Worm (Caenorhabditis elegans) whole organism, young adult: ENCODE results near the gene ugt-29.

Experiments
- B0035.1 ChIP-seq: sonication (generic microtip); optimal IDR thresholded peaks from 2 replicates; lab custom pipeline; 2016; ENCODE audit warnings: missing genetic modification characterization, mild to moderate bottlenecking, missing compliant biosample characterization, missing genotype, missing genetic modification reagents
- B0336.3 ChIP-seq: fragments of 200-800 bp; sonication (Bioruptor generic); IDR thresholded peaks from 2 replicates; pipeline ENCODE4 v1.3.6; 2022; ENCODE audit warnings: missing genetic modification characterization, missing compliant biosample characterization
- C06A6.2 ChIP-seq: fragments of 200-800 bp; sonication (Bioruptor generic); conservative IDR thresholded peaks from 2 replicates; pipeline ENCODE4 v1.3.6; 2022; ENCODE audit warnings: missing genetic modification characterization, missing compliant biosample characterization
- F22D6.2 ChIP-seq: sonication (generic microtip); optimal IDR thresholded peaks from 2 replicates; lab custom pipeline; 2016; ENCODE audit warnings: mild to moderate bottlenecking, missing genetic modification characterization, missing compliant biosample characterization
- F39B2.1 ChIP-seq: fragments of 200-800 bp; sonication (Bioruptor generic); IDR thresholded peaks from 2 replicates; pipeline ENCODE4 v1.3.6; 2022; ENCODE audit warnings: missing genetic modification reagents, missing genetic modification characterization, missing compliant biosample characterization
- F55B11.4 ChIP-seq: sonication (generic microtip); optimal IDR thresholded peaks from 2 replicates; lab custom pipeline; 2016; ENCODE audit warnings: missing compliant biosample characterization, missing genetic modification characterization, borderline replicate concordance; ENCODE audit not compliant: insufficient read depth
- K11D2.4 ChIP-seq: fragments of 200-800 bp; sonication (Bioruptor generic); IDR thresholded peaks from 2 replicates; pipeline ENCODE4 v1.3.6; 2022; ENCODE audit warnings: missing genetic modification reagents, missing genetic modification characterization, missing compliant biosample characterization
- K12H6.12 ChIP-seq: fragments of 200-800 bp; sonication (Bioruptor generic); optimal IDR thresholded peaks from 2 replicates; lab custom pipeline; 2018; ENCODE audit warnings: mild to moderate bottlenecking, missing genetic modification characterization, missing compliant biosample characterization
- T07F8.4 ChIP-seq: sonication (generic microtip); optimal IDR thresholded peaks from 2 replicates; lab custom pipeline; 2016; ENCODE audit warnings: mild to moderate bottlenecking, missing genetic modification characterization, moderate library complexity, missing compliant biosample characterization
- Y53F4B.3 ChIP-seq: fragments of 200-800 bp; sonication (Bioruptor generic); IDR thresholded peaks from 2 replicates; pipeline ENCODE4 v1.3.6; 2022; ENCODE audit warnings: missing genetic modification reagents, missing genetic modification characterization, missing compliant biosample characterization
- Y95B8A.8 ChIP-seq: fragments of 200-800 bp; sonication (Bioruptor generic); IDR thresholded peaks from 2 replicates; pipeline ENCODE4 v1.3.6; 2022; ENCODE audit warnings: missing genetic modification reagents, missing genetic modification characterization, missing compliant biosample characterization
- ama-1 ChIP-seq, 3 experiments: fragments of 150-350 bp in 1 of 3; sonication (generic microtip) in 2 of 3; optimal IDR thresholded peaks; 2 replicates each; lab custom pipeline; 2014 to 2018; ENCODE audit warnings: missing biosample characterization in 2 of 3, missing genetic modification characterization in 2 of 3, missing genetic modification reagents in 2 of 3
- aptf-2 ChIP-seq: fragments of 200-800 bp; sonication (Bioruptor generic); conservative IDR thresholded peaks from 2 replicates; pipeline ENCODE4 v1.3.6; 2022; ENCODE audit warnings: missing genetic modification reagents, missing genetic modification characterization, missing compliant biosample characterization
- attf-5 ChIP-seq: fragments of 200-800 bp; sonication (Bioruptor generic); optimal IDR thresholded peaks from 2 replicates; lab custom pipeline; 2018; ENCODE audit warnings: mild to moderate bottlenecking, missing genetic modification characterization, missing compliant biosample characterization
- bed-2 ChIP-seq: fragments of 200-800 bp; sonication (Bioruptor generic); IDR thresholded peaks from 2 replicates; pipeline ENCODE4 v1.3.6; 2022; ENCODE audit warnings: missing genetic modification reagents, missing genetic modification characterization, missing compliant biosample characterization
- ccch-3 ChIP-seq: fragments of 200-800 bp; sonication (Bioruptor generic); optimal IDR thresholded peaks from 2 replicates; lab custom pipeline; 2018; ENCODE audit warnings: mild to moderate bottlenecking, missing genetic modification characterization, missing compliant biosample characterization
- cebp-1 ChIP-seq, 2 experiments: fragments of 200-800 bp in 1 of 2; sonication (Bioruptor generic) in 1 of 2; sonication (generic microtip) in 1 of 2; IDR thresholded peaks in 1 of 2; optimal IDR thresholded peaks in 1 of 2; 2 replicates each; pipeline versions ENCODE4 v1.3.6 to Lab custom; 2017 to 2022; ENCODE audit warnings: missing compliant biosample characterization in 2 of 2, missing genetic modification characterization in 2 of 2, mild to moderate bottlenecking in 1 of 2, missing genetic modification reagents in 1 of 2, moderate library complexity in 1 of 2
- ceh-100 ChIP-seq: fragments of 200-800 bp; sonication (Bioruptor generic); IDR thresholded peaks from 2 replicates; pipeline ENCODE4 v1.3.6; 2022; ENCODE audit warnings: missing genetic modification reagents, missing genetic modification characterization, missing compliant biosample characterization
- die-1 ChIP-seq: sonication (generic microtip); optimal IDR thresholded peaks from 2 replicates; lab custom pipeline; 2016; ENCODE audit warnings: missing genotype, mild to moderate bottlenecking, missing genetic modification characterization, missing compliant biosample characterization
- dox-1 ChIP-seq: fragments of 200-800 bp; sonication (Bioruptor generic); IDR thresholded peaks from 2 replicates; pipeline ENCODE4 v1.3.6; 2022; ENCODE audit warnings: missing genetic modification reagents, missing genetic modification characterization, missing compliant biosample characterization
- efl-1 ChIP-seq: fragments of 150-350 bp; optimal IDR thresholded peaks from 2 replicates; lab custom pipeline; 2014; ENCODE audit warnings: missing biosample characterization, missing genetic modification reagents, missing genetic modification characterization
- egrh-3 ChIP-seq: fragments of 200-800 bp; sonication (Bioruptor generic); IDR thresholded peaks from 2 replicates; pipeline ENCODE4 v1.3.6; 2022; ENCODE audit warnings: missing genetic modification reagents, missing genetic modification characterization, missing compliant biosample characterization
- ekl-4 ChIP-seq: fragments of 200-800 bp; sonication (Bioruptor generic); IDR thresholded peaks from 2 replicates; pipeline ENCODE4 v1.3.6; 2022; ENCODE audit warnings: missing genetic modification reagents, missing genetic modification characterization, missing compliant biosample characterization
- fkh-3 ChIP-seq: sonication (generic microtip); optimal IDR thresholded peaks from 2 replicates; lab custom pipeline; 2016; ENCODE audit warnings: mild to moderate bottlenecking, missing genetic modification characterization, missing compliant biosample characterization
- hmg-1.2 ChIP-seq: fragments of 200-800 bp; sonication (Bioruptor generic); IDR thresholded peaks from 2 replicates; pipeline ENCODE4 v1.3.6; 2022; ENCODE audit warnings: missing genetic modification reagents, missing genetic modification characterization, missing compliant biosample characterization
- lag-1 ChIP-seq: fragments of 200-800 bp; sonication (Bioruptor generic); IDR thresholded peaks from 2 replicates; pipeline ENCODE4 v1.3.6; 2022; ENCODE audit warnings: missing genetic modification reagents, missing genetic modification characterization, missing compliant biosample characterization
- let-607 ChIP-seq, 2 experiments: fragments of 200-800 bp in 1 of 2; sonication (Bioruptor generic) in 1 of 2; sonication (generic microtip) in 1 of 2; optimal IDR thresholded peaks; 2 replicates each; lab custom pipeline; 2016 to 2018; ENCODE audit warnings: mild to moderate bottlenecking in 2 of 2, missing compliant biosample characterization in 2 of 2, missing genetic modification characterization in 2 of 2, moderate library complexity in 2 of 2, missing genotype in 1 of 2
- lin-26 ChIP-seq: fragments of 200-800 bp; sonication (Bioruptor generic); IDR thresholded peaks from 2 replicates; pipeline ENCODE4 v1.3.6; 2022; ENCODE audit warnings: missing genetic modification reagents, missing genetic modification characterization, missing compliant biosample characterization
- lin-35 ChIP-seq, 3 experiments: fragments of 150-350 bp in 2 of 3; sonication (generic microtip) in 1 of 3; optimal IDR thresholded peaks; 2 replicates each; lab custom pipeline; 2014 to 2018; ENCODE audit warnings: missing biosample characterization in 3 of 3, missing genetic modification characterization in 3 of 3, missing genetic modification reagents in 3 of 3
- madf-8 ChIP-seq: fragments of 200-800 bp; sonication (Bioruptor generic); conservative IDR thresholded peaks from 2 replicates; pipeline ENCODE4 v1.3.6; 2022; ENCODE audit warnings: missing genetic modification reagents, missing genetic modification characterization, missing compliant biosample characterization
- nhr-179 ChIP-seq: sonication (generic microtip); optimal IDR thresholded peaks from 2 replicates; lab custom pipeline; 2016; ENCODE audit warnings: mild to moderate bottlenecking, missing genetic modification characterization, missing compliant biosample characterization
- nhr-90 ChIP-seq: sonication (generic microtip); optimal IDR thresholded peaks from 2 replicates; lab custom pipeline; 2016; ENCODE audit warnings: missing genotype, mild to moderate bottlenecking, missing genetic modification characterization, missing compliant biosample characterization
- pha-4 ChIP-seq: fragments of 150-350 bp; sonication (generic microtip); optimal IDR thresholded peaks from 2 replicates; lab custom pipeline; 2014; ENCODE audit warnings: missing biosample characterization, missing genetic modification reagents, missing genetic modification characterization
- rec-8 ChIP-seq, 2 experiments: sonication (generic microtip); optimal IDR thresholded peaks; 2 replicates each; lab custom pipeline; 2016; ENCODE audit warnings: mild to moderate bottlenecking in 2 of 2, missing genetic modification characterization in 2 of 2, missing genetic modification reagents in 2 of 2, missing genotype in 2 of 2, missing biosample characterization in 1 of 2, missing compliant biosample characterization in 1 of 2, moderate library complexity in 1 of 2
- repo-1 ChIP-seq: sonication (generic microtip); optimal IDR thresholded peaks from 2 replicates; lab custom pipeline; 2017; ENCODE audit warnings: mild to moderate bottlenecking, missing genetic modification characterization, missing compliant biosample characterization
- snpc-3.4 ChIP-seq: sonication (generic microtip); optimal IDR thresholded peaks from 2 replicates; lab custom pipeline; 2017; ENCODE audit warnings: missing genetic modification characterization, mild to moderate bottlenecking, missing compliant biosample characterization, antibody characterized with exemption, moderate library complexity, missing genotype, missing genetic modification reagents
- snpc-4 ChIP-seq, 5 experiments: fragments of 150-350 bp in 1 of 5; sonication (generic microtip) in 4 of 5; optimal IDR thresholded peaks; 2 replicates each; lab custom pipeline; 2014 to 2018; ENCODE audit warnings: missing genetic modification characterization in 5 of 5, missing biosample characterization in 3 of 5, antibody characterized with exemption in 2 of 5, mild to moderate bottlenecking in 2 of 5, missing compliant biosample characterization in 2 of 5, missing genotype in 2 of 5, moderate library complexity in 2 of 5, missing genetic modification reagents in 1 of 5
- somi-1 ChIP-seq: fragments of 200-800 bp; sonication (Bioruptor generic); optimal IDR thresholded peaks from 2 replicates; lab custom pipeline; 2018; ENCODE audit warnings: mild to moderate bottlenecking, missing genetic modification characterization, missing compliant biosample characterization
- zfh-2 ChIP-seq: fragments of 200-800 bp; sonication (Bioruptor generic); conservative IDR thresholded peaks from 2 replicates; pipeline ENCODE4 v1.3.6; 2022; ENCODE audit warnings: missing genetic modification reagents, missing genetic modification characterization, missing compliant biosample characterization
- zim-3 ChIP-seq: sonication (generic microtip); optimal IDR thresholded peaks from 2 replicates; lab custom pipeline; 2017; ENCODE audit warnings: mild to moderate bottlenecking, missing genetic modification characterization, moderate library complexity, missing compliant biosample characterization
- ztf-22 ChIP-seq: fragments of 200-800 bp; sonication (Bioruptor generic); optimal IDR thresholded peaks from 2 replicates; lab custom pipeline; 2018; ENCODE audit warnings: mild to moderate bottlenecking, missing genetic modification characterization, moderate library complexity, missing compliant biosample characterization
- ztf-25 ChIP-seq: fragments of 200-800 bp; sonication (Bioruptor generic); IDR thresholded peaks from 2 replicates; pipeline ENCODE4 v1.3.6; 2022; ENCODE audit warnings: missing genetic modification reagents, missing genetic modification characterization, missing compliant biosample characterization
- ztf-28 ChIP-seq: fragments of 200-800 bp; sonication (Bioruptor generic); IDR thresholded peaks from 2 replicates; pipeline ENCODE4 v1.3.6; 2022; ENCODE audit warnings: missing genetic modification reagents, missing genetic modification characterization, missing compliant biosample characterization
- ztf-6 ChIP-seq: fragments of 200-800 bp; sonication (Bioruptor generic); IDR thresholded peaks from 2 replicates; pipeline ENCODE4 v1.3.6; 2022; ENCODE audit warnings: missing genetic modification reagents, missing genetic modification characterization, missing compliant biosample characterization

Gene ugt-29

DNA sequence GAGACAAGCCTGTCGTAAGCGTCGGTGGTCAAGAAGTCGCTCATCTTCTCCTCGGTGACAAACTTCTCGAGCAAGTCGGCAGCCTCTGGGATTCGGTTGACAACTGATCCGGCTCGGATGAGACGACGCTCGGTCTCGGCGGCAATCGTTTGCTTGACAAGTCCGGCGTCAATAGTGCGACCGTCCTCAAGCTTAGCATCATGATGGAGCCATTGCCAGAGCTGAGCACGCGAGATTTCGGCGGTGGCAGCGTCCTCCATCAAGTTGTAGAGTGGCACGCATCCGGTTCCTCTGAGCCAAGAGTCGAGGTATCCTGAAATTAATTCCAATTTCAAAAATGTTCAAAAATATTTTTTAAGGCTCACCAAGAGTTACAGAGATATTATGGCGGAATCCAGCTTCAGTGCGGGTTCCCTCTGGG, 25.1 kb upstream of the ugt-29 start:
- TF ChIP-seq nhr-90 (peak; percentile 18), snpc-3.4 (tag; lab: Kevin White, UChicago) (peak; percentile 22), zim-3 (peak; percentile 54), madf-8 (GFP tag; lab: Robert Waterston, UW) (no peak), zfh-2 (GFP tag; lab: Robert Waterston, UW) (peak; percentile 75), repo-1 (tag; lab: Kevin White, UChicago) (peak; percentile 61), F39B2.1 (no peak), egrh-3 (GFP tag; lab: Robert Waterston, UW) (peak; percentile 62; the same call in 1 of the 2 replicates), lin-35 (GFP tag; optimal IDR thresholded peaks at IDR 0.05; lab: Kevin White, UChicago) (peak in 1 of 3 experiments; percentile 43), Y53F4B.3 (GFP tag; lab: Robert Waterston, UW) (0 out of 2 replicates have a peak, but pooled peaks have one; percentile 6), rec-8 (tag; optimal IDR thresholded peaks at IDR 0.05; lab: Kevin White, UChicago) (no peak), ztf-28 (GFP tag; lab: Robert Waterston, UW) (peak; percentile 48; the same call in 1 of the 2 replicates), B0336.3 (GFP tag; lab: Robert Waterston, UW) (peak; percentile 6), F55B11.4 (tag; lab: Kevin White, UChicago) (no peak), lin-26 (peak; percentile 60), ccch-3 (GFP tag; lab: Kevin White, UChicago) (peak; percentile 28)

DNA sequence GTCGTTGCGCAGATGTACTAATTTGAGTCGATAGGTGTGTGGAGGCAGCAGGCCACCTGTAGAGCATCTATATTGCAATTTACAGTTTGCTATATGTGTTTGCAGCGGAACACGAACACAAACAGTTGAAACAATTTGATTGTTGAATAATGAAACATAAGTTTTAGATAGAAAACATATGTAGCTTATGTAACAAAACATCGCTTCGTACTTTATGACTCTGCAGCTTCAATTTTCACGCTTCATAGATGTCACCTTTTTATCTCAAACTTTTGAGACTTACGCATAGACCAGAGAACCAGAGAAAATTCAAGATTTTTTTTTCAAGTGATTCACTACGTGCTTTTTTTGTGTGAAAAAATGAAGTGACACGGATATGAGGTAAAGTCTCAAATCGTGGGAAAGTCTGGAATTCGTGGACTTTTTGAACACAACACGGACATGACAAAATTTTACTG, 24.5 kb upstream of the ugt-29 start, which contains the start of gene fbxb-72:
TSS of gene fbxb-72 (minus strand) at position 58 of the 458 bp plus-strand sequence.
- TF ChIP-seq Y95B8A.8 (GFP tag; lab: Robert Waterston, UW) (peak; percentile 81; the same call in 1 of the 2 replicates), bed-2 (GFP tag; lab: Robert Waterston, UW) (no peak), ztf-22 (GFP tag; lab: Kevin White, UChicago) (peak; percentile 65), somi-1 (peak; percentile 73), attf-5 (GFP tag; lab: Kevin White, UChicago) (peak; percentile 29), snpc-4 (GFP tag; optimal IDR thresholded peaks at IDR 0.05; lab: Kevin White, UChicago) (no peak), snpc-4 (tag; optimal IDR thresholded peaks at IDR 0.05; lab: Kevin White, UChicago) (peak in 3 of 4 experiments; percentile 1 to 41 (median 34)), pha-4 (tag; lab: Kevin White, UChicago) (peak; percentile 94), T07F8.4 (tag; lab: Kevin White, UChicago) (no peak), die-1 (tag; lab: Kevin White, UChicago) (no peak), ekl-4 (GFP tag; lab: Robert Waterston, UW) (no peak), K11D2.4 (GFP tag; lab: Robert Waterston, UW) (peak; percentile 78), B0035.1 (peak; percentile 71), hmg-1.2 (peak; percentile 50), ztf-25 (GFP tag; lab: Robert Waterston, UW) (no peak), lag-1 (GFP tag; lab: Robert Waterston, UW) (no peak), efl-1 (GFP tag; lab: Kevin White, UChicago) (no peak), nhr-179 (tag; lab: Kevin White, UChicago) (no peak), F22D6.2 (tag; lab: Kevin White, UChicago) (peak; percentile 85), ama-1 (optimal IDR thresholded peaks at IDR 0.05; lab: Kevin White, UChicago) (peak; percentile 96), ama-1 (GFP tag; optimal IDR thresholded peaks at IDR 0.05; lab: Kevin White, UChicago) (no peak), let-607 (tag; optimal IDR thresholded peaks at IDR 0.05; lab: Kevin White, UChicago) (no peak), F39B2.1 (no peak), aptf-2 (GFP tag; lab: Robert Waterston, UW) (no peak), ccch-3 (GFP tag; lab: Kevin White, UChicago) (no peak), K12H6.12 (tag; lab: Kevin White, UChicago) (peak; percentile 53), cebp-1 (GFP tag; IDR thresholded peaks at IDR 0.05; lab: Robert Waterston, UW) (peak; percentile 73), cebp-1 (tag; optimal IDR thresholded peaks at IDR 0.05; lab: Kevin White, UChicago) (peak; percentile 89), dox-1 (GFP tag; lab: Robert Waterston, UW) (no peak), Y53F4B.3 (GFP tag; lab: Robert Waterston, UW) (no peak), ceh-100 (GFP tag; lab: Robert Waterston, UW) (no peak), ztf-6 (GFP tag; lab: Robert Waterston, UW) (no peak), C06A6.2 (GFP tag; lab: Robert Waterston, UW) (peak; percentile 71; the same call in 1 of the 2 replicates), fkh-3 (tag; lab: Kevin White, UChicago) (no peak)
